Fruit fly (Drosophila melanogaster): ENCODE measurements around the gene CG1571.

Gene CG1571

dm6 chrX:8115717-8116311, 40.1 kb downstream of the CG1571 start, which contains the start of gene Gclc (continued):
- TF ChIP-seq trem (tag; optimal IDR thresholded peaks at IDR 0.05): peak; percentile 31
- TF ChIP-seq bigmax (GFP tag; optimal IDR thresholded peaks at IDR 0.05): no peak
- peak; percentile 41 for TF ChIP-seq bbx (GFP tag; IDR thresholded peaks at IDR 0.05; ENCODE audit: partially characterized antibody)
- TF ChIP-seq CG2116 (GFP tag; optimal IDR thresholded peaks at IDR 0.05): peak; percentile 79
- no peak for TF ChIP-seq da (GFP tag; optimal IDR thresholded peaks at IDR 0.05)
- no peak for TF ChIP-seq Ptx1 (GFP tag; IDR thresholded peaks at IDR 0.05)
- no peak for TF ChIP-seq CG18619 (GFP tag; optimal IDR thresholded peaks at IDR 0.05)
- no peak for TF ChIP-seq pb (GFP tag; optimal IDR thresholded peaks at IDR 0.05)
- no peak for TF ChIP-seq z (GFP tag; IDR thresholded peaks at IDR 0.05)
- TF ChIP-seq eyg (GFP tag; optimal IDR thresholded peaks at IDR 0.05): no peak
- TF ChIP-seq zen (tag; optimal IDR thresholded peaks at IDR 0.05): no peak
- TF ChIP-seq Neu2 (GFP tag; optimal IDR thresholded peaks at IDR 0.05; ENCODE audit: borderline replicate concordance): no peak
- peak in 1 of 2 experiments; percentile 1 for TF ChIP-seq Eip74EF (GFP tag; optimal IDR thresholded peaks at IDR 0.05)
- TF ChIP-seq Mrtf (GFP tag; IDR thresholded peaks at IDR 0.05): no peak
- peak; percentile 45; the same call in 2 of the 3 replicates for TF ChIP-seq knrl (GFP tag; IDR thresholded peaks at IDR 0.05; ENCODE audit: partially characterized antibody)
- TF ChIP-seq Lpt (GFP tag; optimal IDR thresholded peaks at IDR 0.05): no peak
- peak; percentile 64 for TF ChIP-seq CG9797 (GFP tag; optimal IDR thresholded peaks at IDR 0.05)
- TF ChIP-seq sr (GFP tag; IDR thresholded peaks at IDR 0.05): 0 out of 3 replicates have a peak, but pooled peaks have one; percentile 52
- 0 out of 3 replicates have a peak, but pooled peaks have one; percentile 35 for TF ChIP-seq Doc3 (GFP tag; IDR thresholded peaks at IDR 0.05; ENCODE audit: partially characterized antibody)
- TF ChIP-seq CG11560 (tag; IDR thresholded peaks at IDR 0.05): no peak
- TF ChIP-seq ap (GFP tag; IDR thresholded peaks at IDR 0.05): no peak
- no peak for TF ChIP-seq NK7.1 (GFP tag; optimal IDR thresholded peaks at IDR 0.05)
- TF ChIP-seq insv (GFP tag; optimal IDR thresholded peaks at IDR 0.05): peak; percentile 31 to 90
- peak; percentile 27 for TF ChIP-seq CG2120 (GFP tag; optimal IDR thresholded peaks at IDR 0.05)
- TF ChIP-seq CG11085 (GFP tag; IDR thresholded peaks at IDR 0.05): no peak

- TF ChIP-seq CG34224 (GFP tag; IDR thresholded peaks at IDR 0.05; ENCODE audit: partially characterized antibody) (peak; percentile 10; the same call in 1 of the 3 replicates), Bdp1 (GFP tag; optimal IDR thresholded peaks at IDR 0.05) (no peak), CG2712 (tag; optimal IDR thresholded peaks at IDR 0.05) (no peak), pho (GFP tag; optimal IDR thresholded peaks at IDR 0.05) (no peak), Med (GFP tag) (peak; percentile 63), sug (tag; optimal IDR thresholded peaks at IDR 0.05) (peak; percentile 23), Vsx1 (GFP tag; optimal IDR thresholded peaks at IDR 0.05) (no peak), scrt (GFP tag; optimal IDR thresholded peaks at IDR 0.05) (peak; percentile 76), MBD-R2 (GFP tag; IDR thresholded peaks at IDR 0.05) (peak; percentile 37; the same call in 1 of the 2 replicates), hbn (GFP tag; IDR thresholded peaks at IDR 0.05; ENCODE audit: partially characterized antibody) (peak; percentile 46; the same call in 1 of the 2 replicates), Dp (GFP tag; optimal IDR thresholded peaks at IDR 0.05) (peak; percentile 58), gfzf (GFP tag; optimal IDR thresholded peaks at IDR 0.05) (peak; percentile 50), CG2889 (GFP tag; IDR thresholded peaks at IDR 0.05) (no peak), crc (GFP tag; optimal IDR thresholded peaks at IDR 0.05) (no peak), MESR4 (GFP tag; optimal IDR thresholded peaks at IDR 0.05) (peak; percentile 9), Neu2 (GFP tag; optimal IDR thresholded peaks at IDR 0.05; ENCODE audit: borderline replicate concordance) (no peak), dysf (GFP tag; IDR thresholded peaks at IDR 0.05) (no peak), CG4424 (GFP tag; optimal IDR thresholded peaks at IDR 0.05) (no peak), zfh2 (GFP tag; optimal IDR thresholded peaks at IDR 0.05) (no peak), crp (GFP tag; optimal IDR thresholded peaks at IDR 0.05) (peak in 1 of 2 experiments; percentile 29), sna (GFP tag; IDR thresholded peaks at IDR 0.05; ENCODE audit: partially characterized antibody) (no peak), Tbp (GFP tag; optimal IDR thresholded peaks at IDR 0.05) (no peak), E2f2 (GFP tag; IDR thresholded peaks at IDR 0.05) (peak; percentile 67), Doc3 (GFP tag; IDR thresholded peaks at IDR 0.05; ENCODE audit: partially characterized antibody) (0 out of 3 replicates have a peak, but pooled peaks have one; percentile 20), Dbx (GFP tag; IDR thresholded peaks at IDR 0.05) (no peak), CG3995 (GFP tag; optimal IDR thresholded peaks at IDR 0.05) (peak; percentile 86), ken (GFP tag; IDR thresholded peaks at IDR 0.05) (no peak)
Measured at dm6 chrX:8116813-8117212, 41.1 kb downstream of the CG1571 start, which contains the start of gene CG1575. Gene CG1575 (plus strand): TSS chrX:8117012.
